Fruit fly (Drosophila melanogaster): ENCODE results near the gene CG43783.

dm6 chr3L:8952549-8953198 is 1.4 kb downstream of the CG43783 start:
- TF ChIP-seq pan (optimal IDR thresholded peaks at IDR 0.05): no peak
- TF ChIP-seq fru (GFP tag; optimal IDR thresholded peaks at IDR 0.05): no peak
- no peak for TF ChIP-seq br (GFP tag; optimal IDR thresholded peaks at IDR 0.05)
- TF ChIP-seq Hnf4 (GFP tag; optimal IDR thresholded peaks at IDR 0.05): no peak
- no peak for TF ChIP-seq tai (GFP tag; optimal IDR thresholded peaks at IDR 0.05)
- TF ChIP-seq psq (GFP tag; optimal IDR thresholded peaks at IDR 0.05): no peak
- no peak for TF ChIP-seq GATAd (GFP tag; optimal IDR thresholded peaks at IDR 0.05)
- TF ChIP-seq OdsH (GFP tag; optimal IDR thresholded peaks at IDR 0.05): no peak
- TF ChIP-seq CG9705 (GFP tag; optimal IDR thresholded peaks at IDR 0.05): no peak
- TF ChIP-seq Vsx2 (GFP tag; optimal IDR thresholded peaks at IDR 0.05; ENCODE audit: partially characterized antibody): no peak
- TF ChIP-seq usp (GFP tag; optimal IDR thresholded peaks at IDR 0.05): no peak
- TF ChIP-seq Jra (GFP tag; optimal IDR thresholded peaks at IDR 0.05): no peak
